Fruit fly (Drosophila melanogaster) whole organism, embryonic: Measurements from ENCODE around the gene natalisin.

Experiments used
- Ada2b ChIP-seq: fragments of 200-800 bp; sonication (Bioruptor generic); IDR thresholded peaks from 2 replicates; pipeline ENCODE4 v1.3.6; 2022; ENCODE audit warnings: missing biosample characterization, missing genetic modification characterization
- Bdp1 ChIP-seq: fragments of 200-800 bp; sonication (Bioruptor generic); optimal IDR thresholded peaks from 3 replicates; lab custom pipeline; 2016; ENCODE audit warnings: missing biosample characterization, missing genetic modification characterization
- Bteb2 ChIP-seq: fragments of 200-800 bp; sonication (Bioruptor generic); optimal IDR thresholded peaks from 2 replicates; lab custom pipeline; 2016; ENCODE audit warnings: missing biosample characterization, missing genetic modification characterization
- CG10959 ChIP-seq: fragments of 200-800 bp; sonication (Bioruptor generic); IDR thresholded peaks from 2 replicates; pipeline ENCODE4 v1.3.6; 2022; ENCODE audit warnings: missing biosample characterization, missing genetic modification characterization
- CG12219 ChIP-seq: fragments of 200-800 bp; sonication (Bioruptor generic); optimal IDR thresholded peaks from 3 replicates; lab custom pipeline; 2018; ENCODE audit warnings: missing biosample characterization, mild to moderate bottlenecking, missing genetic modification characterization
- CG12744 ChIP-seq: fragments of 200-800 bp; sonication (Bioruptor generic); optimal IDR thresholded peaks from 2 replicates; lab custom pipeline; 2016; ENCODE audit warnings: missing biosample characterization, missing genetic modification characterization
- CG12769 ChIP-seq: fragments of 200-800 bp; sonication (Bioruptor generic); optimal IDR thresholded peaks from 2 replicates; lab custom pipeline; 2019; ENCODE audit warnings: missing biosample characterization, mild to moderate bottlenecking, missing genetic modification characterization, moderate library complexity
- CG13424 ChIP-seq: fragments of 200-800 bp; sonication (Bioruptor generic); optimal IDR thresholded peaks from 2 replicates; lab custom pipeline; 2019; ENCODE audit warnings: missing biosample characterization, mild to moderate bottlenecking, missing genetic modification characterization, moderate library complexity
- CG14667 ChIP-seq: fragments of 200-800 bp; sonication (Bioruptor generic); IDR thresholded peaks from 2 replicates; pipeline ENCODE4 v1.3.6; 2022; ENCODE audit warnings: missing biosample characterization, missing genetic modification characterization
- CG1832 ChIP-seq: fragments of 200-800 bp; sonication (Bioruptor generic); optimal IDR thresholded peaks from 2 replicates; lab custom pipeline; 2017; ENCODE audit warnings: missing biosample characterization, mild to moderate bottlenecking, missing genetic modification characterization, inconsistent platforms
- CG2712 ChIP-seq: fragments of 200-800 bp; optimal IDR thresholded peaks from 3 replicates; lab custom pipeline; 2019; ENCODE audit warnings: missing biosample characterization, mild to moderate bottlenecking, missing genetic modification characterization, moderate library complexity
- CG31224 ChIP-seq: fragments of 200-800 bp; sonication (Bioruptor generic); IDR thresholded peaks from 2 replicates; pipeline ENCODE4 v1.3.6; 2022; ENCODE audit warnings: missing biosample characterization, missing genetic modification characterization
- CG3838 ChIP-seq: fragments of 200-800 bp; sonication (Bioruptor generic); optimal IDR thresholded peaks from 3 replicates; lab custom pipeline; 2016; ENCODE audit warnings: missing biosample characterization, missing genetic modification characterization
- CG4360 ChIP-seq: fragments of 200-800 bp; sonication (Bioruptor generic); IDR thresholded peaks from 2 replicates; pipeline ENCODE4 v1.3.6; 2022; ENCODE audit warnings: missing biosample characterization, missing genetic modification characterization
- CG4707 ChIP-seq: fragments of 200-800 bp; sonication (Bioruptor generic); optimal IDR thresholded peaks from 2 replicates; lab custom pipeline; 2018; ENCODE audit warnings: missing biosample characterization, mild to moderate bottlenecking, missing genetic modification characterization, moderate library complexity
- CG4820 ChIP-seq: fragments of 200-800 bp; sonication (Bioruptor generic); optimal IDR thresholded peaks from 3 replicates; lab custom pipeline; 2016; ENCODE audit warnings: missing biosample characterization, missing genetic modification characterization
- CG6683 ChIP-seq: fragments of 200-800 bp; sonication (Bioruptor generic); optimal IDR thresholded peaks from 2 replicates; lab custom pipeline; 2017; ENCODE audit warnings: missing biosample characterization, mild to moderate bottlenecking, missing genetic modification characterization, missing genetic modification reagents
- CG6765 ChIP-seq: fragments of 200-800 bp; sonication (Bioruptor generic); optimal IDR thresholded peaks from 3 replicates; lab custom pipeline; 2017; ENCODE audit warnings: missing biosample characterization, mild to moderate bottlenecking, missing genetic modification characterization
- CG6854 ChIP-seq: fragments of 200-800 bp; sonication (Bioruptor generic); optimal IDR thresholded peaks from 3 replicates; lab custom pipeline; 2017; ENCODE audit warnings: missing biosample characterization, mild to moderate bottlenecking, missing genetic modification characterization
- CG7839 ChIP-seq: fragments of 200-800 bp; sonication (Bioruptor generic); optimal IDR thresholded peaks from 3 replicates; lab custom pipeline; 2018; ENCODE audit warnings: missing biosample characterization, mild to moderate bottlenecking, missing genetic modification characterization, moderate library complexity
- CG7987 ChIP-seq: fragments of 200-800 bp; sonication (Bioruptor generic); optimal IDR thresholded peaks from 2 replicates; lab custom pipeline; 2018; ENCODE audit warnings: missing biosample characterization, mild to moderate bottlenecking, missing genetic modification characterization, moderate library complexity
- CG9727 ChIP-seq: fragments of 200-800 bp; sonication (Bioruptor generic); optimal IDR thresholded peaks from 3 replicates; lab custom pipeline; 2017; ENCODE audit warnings: missing biosample characterization, mild to moderate bottlenecking, missing genetic modification characterization
- CG9797 ChIP-seq: fragments of 200-800 bp; sonication (Bioruptor generic); optimal IDR thresholded peaks from 3 replicates; lab custom pipeline; 2018; ENCODE audit warnings: missing biosample characterization, mild to moderate bottlenecking, missing genetic modification characterization
- CG9932 ChIP-seq: fragments of 200-800 bp; sonication (Bioruptor generic); IDR thresholded peaks from 2 replicates; pipeline ENCODE4 v1.3.6; 2022; ENCODE audit warnings: missing biosample characterization, missing genetic modification characterization
- Chrac-16 ChIP-seq: fragments of 200-800 bp; sonication (Bioruptor generic); optimal IDR thresholded peaks from 3 replicates; lab custom pipeline; 2016; ENCODE audit warnings: missing biosample characterization, missing genetic modification characterization
- CoRest ChIP-seq: fragments of 200-800 bp; sonication (Bioruptor generic); optimal IDR thresholded peaks from 3 replicates; lab custom pipeline; 2018; ENCODE audit warnings: missing biosample characterization, mild to moderate bottlenecking, missing genetic modification characterization, moderate library complexity
- E2f2 ChIP-seq: fragments of 200-800 bp; sonication (Bioruptor generic); IDR thresholded peaks from 2 replicates; pipeline ENCODE4 v1.3.6; 2022; ENCODE audit warnings: missing biosample characterization, missing genetic modification characterization
- Fer1 ChIP-seq: fragments of 200-800 bp; sonication (Bioruptor generic); optimal IDR thresholded peaks from 2 replicates; lab custom pipeline; 2017; ENCODE audit warnings: missing biosample characterization, mild to moderate bottlenecking, missing genetic modification characterization
- GATAe ChIP-seq: fragments of 200-800 bp; sonication (Bioruptor generic); conservative IDR thresholded peaks from 2 replicates; pipeline ENCODE4 v1.3.6; 2022; ENCODE audit warnings: missing biosample characterization, missing genetic modification characterization
- Gsc ChIP-seq: fragments of 200-800 bp; sonication (Bioruptor generic); IDR thresholded peaks from 2 replicates; pipeline ENCODE4 v1.3.6; 2022; ENCODE audit warnings: missing biosample characterization, missing genetic modification characterization
- Hand ChIP-seq: fragments of 200-800 bp; sonication (Bioruptor generic); optimal IDR thresholded peaks from 2 replicates; lab custom pipeline; 2017; ENCODE audit warnings: mild to moderate bottlenecking, missing biosample characterization, missing genetic modification reagents, missing genetic modification characterization
- Hmx ChIP-seq: fragments of 200-800 bp; sonication (Bioruptor generic); optimal IDR thresholded peaks from 2 replicates; lab custom pipeline; 2016; ENCODE audit warnings: missing biosample characterization, missing genetic modification characterization
- Hr39 ChIP-seq: fragments of >200 bp; optimal IDR thresholded peaks from 2 replicates; lab custom pipeline; 2017
- MTF-1 ChIP-seq: fragments of 200-800 bp; sonication (Bioruptor generic); optimal IDR thresholded peaks from 2 replicates; lab custom pipeline; 2018; ENCODE audit warnings: missing biosample characterization, mild to moderate bottlenecking, missing genetic modification characterization, borderline replicate concordance
- al ChIP-seq: fragments of 200-800 bp; sonication (Bioruptor generic); IDR thresholded peaks from 2 replicates; pipeline ENCODE4 v1.3.6; 2022; ENCODE audit warnings: missing biosample characterization, missing genetic modification characterization
- cad ChIP-seq: fragments of >200 bp; optimal IDR thresholded peaks from 2 replicates; lab custom pipeline; 2017; ENCODE audit warnings: missing biosample characterization, missing genetic modification characterization
- cg ChIP-seq: fragments of 200-800 bp; sonication (Bioruptor generic); optimal IDR thresholded peaks from 3 replicates; lab custom pipeline; 2019; ENCODE audit warnings: missing biosample characterization, mild to moderate bottlenecking, missing genetic modification characterization, moderate library complexity
- jumu ChIP-seq: fragments of 200-800 bp; sonication (Bioruptor generic); optimal IDR thresholded peaks from 3 replicates; lab custom pipeline; 2016; ENCODE audit warnings: missing biosample characterization, missing genetic modification characterization
- ken ChIP-seq: fragments of 200-800 bp; sonication (Bioruptor generic); IDR thresholded peaks from 3 replicates; pipeline ENCODE4 v1.3.6; 2022; ENCODE audit warnings: missing biosample characterization, missing genetic modification characterization
- kni ChIP-seq: fragments of 200-800 bp; sonication (Bioruptor generic); optimal IDR thresholded peaks from 3 replicates; lab custom pipeline; 2017; ENCODE audit warnings: mild to moderate bottlenecking, missing biosample characterization, missing genetic modification reagents, missing genetic modification characterization
- lola ChIP-seq, 3 experiments: fragments of >200 bp in 2 of 3; fragments of 200-800 bp in 1 of 3; sonication (Bioruptor generic) in 1 of 3; optimal IDR thresholded peaks; 2 replicates each; lab custom pipeline; 2017 to 2019; ENCODE audit warnings: missing biosample characterization in 3 of 3, missing genetic modification characterization in 3 of 3, mild to moderate bottlenecking in 1 of 3, moderate library complexity in 1 of 3
- org-1 ChIP-seq: fragments of 200-800 bp; sonication (Bioruptor generic); optimal IDR thresholded peaks from 2 replicates; lab custom pipeline; 2017; ENCODE audit warnings: missing biosample characterization, missing genetic modification characterization
- pan ChIP-seq, 4 experiments: fragments of >200 bp in 3 of 4; fragments of 200-800 bp in 1 of 4; sonication (Bioruptor generic) in 1 of 4; optimal IDR thresholded peaks in 3 of 4; IDR thresholded peaks in 1 of 4; 2 replicates each; pipeline versions ENCODE4 v1.3.6 to Lab custom; 2017 to 2022; ENCODE audit warnings: missing biosample characterization in 2 of 4, missing genetic modification characterization in 2 of 4, mixed read lengths in 1 of 4
- peb ChIP-seq: fragments of 200-800 bp; sonication (Bioruptor generic); IDR thresholded peaks from 2 replicates; pipeline ENCODE4 v1.3.6; 2022; ENCODE audit warnings: missing biosample characterization, missing genetic modification characterization
- pros ChIP-seq: fragments of 200-800 bp; sonication (Bioruptor generic); optimal IDR thresholded peaks from 3 replicates; lab custom pipeline; 2019; ENCODE audit warnings: missing biosample characterization, mild to moderate bottlenecking, missing genetic modification characterization, moderate library complexity
- stwl ChIP-seq: fragments of 200-800 bp; sonication (Bioruptor generic); optimal IDR thresholded peaks from 3 replicates; lab custom pipeline; 2018; ENCODE audit warnings: missing biosample characterization, mild to moderate bottlenecking, missing genetic modification characterization, moderate library complexity
- tin ChIP-seq: fragments of 200-800 bp; sonication (Bioruptor generic); optimal IDR thresholded peaks from 3 replicates; lab custom pipeline; 2016; ENCODE audit warnings: missing biosample characterization, missing genetic modification characterization
- unc-4 ChIP-seq: fragments of 200-800 bp; sonication (Bioruptor generic); IDR thresholded peaks from 2 replicates; pipeline ENCODE4 v1.3.6; 2022; ENCODE audit warnings: missing biosample characterization, missing genetic modification characterization; ENCODE audit not compliant: partially characterized antibody

natalisin gene

dm6 chr3R:14370199-14370933, 48.0 kb upstream of the natalisin start (continued):
- TF ChIP-seq CG6765 (no peak), CG9727 (GFP tag; lab: Kevin White, UChicago) (peak; percentile 67), Bteb2 (peak; percentile 76), CG10959 (GFP tag; lab: Robert Waterston, UW) (peak; percentile 30; the same call in 1 of the 2 replicates), CG6854 (GFP tag; lab: Kevin White, UChicago) (peak; percentile 15), CoRest (tag; lab: Kevin White, UChicago) (peak; percentile 77), Hand (GFP tag; lab: Kevin White, UChicago) (peak; percentile 43), Bdp1 (peak; percentile 61), CG12219 (GFP tag; lab: Kevin White, UChicago) (peak; percentile 78), CG12744 (peak; percentile 63), CG4820 (GFP tag; lab: Kevin White, UChicago) (peak; percentile 68), stwl (tag; lab: Kevin White, UChicago) (no peak), ken (GFP tag; lab: Robert Waterston, UW) (peak; percentile 84), org-1 (peak; percentile 72), CG3838 (GFP tag; lab: Kevin White, UChicago) (no peak), peb (GFP tag; lab: Robert Waterston, UW) (peak; percentile 83), CG12769 (tag; lab: Kevin White, UChicago) (peak; percentile 63), lola (GFP tag; optimal IDR thresholded peaks at IDR 0.05; lab: Kevin White, UChicago) (peak in 1 of 3 experiments; percentile 41), MTF-1 (no peak), cad (GFP tag; lab: Kevin White, UChicago) (peak; percentile 65), Chrac-16 (peak; percentile 56), pan (optimal IDR thresholded peaks at IDR 0.05; lab: Kevin White, UChicago) (no peak), pan (GFP tag; optimal IDR thresholded peaks at IDR 0.05 in 1 of 2, IDR thresholded peaks at IDR 0.05 in 1 of 2) (peak in 1 of 2 experiments; percentile 87), Hmx (GFP tag; lab: Kevin White, UChicago) (peak; percentile 28), CG4707 (GFP tag; lab: Kevin White, UChicago) (peak; percentile 44), CG6683 (peak; percentile 31), Gsc (GFP tag; lab: Robert Waterston, UW) (no peak; the same call in 1 of the 2 replicates), kni (GFP tag; lab: Kevin White, UChicago) (peak; percentile 49), Fer1 (peak; percentile 53), cg (GFP tag; lab: Kevin White, UChicago) (peak; percentile 73), CG4360 (GFP tag; lab: Robert Waterston, UW) (no peak), CG9797 (GFP tag; lab: Kevin White, UChicago) (no peak), CG1832 (GFP tag; lab: Kevin White, UChicago) (peak; percentile 59), CG2712 (tag; lab: Kevin White, UChicago) (peak; percentile 69), al (GFP tag; lab: Robert Waterston, UW) (peak; percentile 48; the same call in 1 of the 2 replicates), CG9932 (GFP tag; lab: Robert Waterston, UW) (peak; percentile 72), jumu (GFP tag; lab: Kevin White, UChicago) (peak; percentile 65), pros (GFP tag; lab: Kevin White, UChicago) (peak; percentile 15), CG13424 (tag; lab: Kevin White, UChicago) (peak; percentile 79), GATAe (GFP tag; lab: Robert Waterston, UW) (no peak), E2f2 (GFP tag; lab: Robert Waterston, UW) (peak; percentile 58; the same call in 1 of the 2 replicates), CG31224 (GFP tag; lab: Robert Waterston, UW) (peak; percentile 34; the same call in 1 of the 2 replicates), Hr39 (lab: Kevin White, UChicago) (no peak), unc-4 (no peak), CG7839 (tag; lab: Kevin White, UChicago) (peak; percentile 83), tin (peak; percentile 67), CG7987 (no peak), Ada2b (peak; percentile 82), CG14667 (GFP tag; lab: Robert Waterston, UW) (peak; percentile 70)
